Fruit fly (Drosophila melanogaster) whole organism, embryonic: ENCODE data around the gene CG13032.
A peak's percentile ranks its signal among the peaks of the same experiment; 100 is the strongest.

Experiments
- Atf-2 ChIP-seq: fragments of 200-800 bp; sonication (Bioruptor generic); optimal IDR thresholded peaks from 2 replicates; lab custom pipeline; 2016; ENCODE audit warnings: missing biosample characterization, missing genetic modification characterization
- Atf3 ChIP-seq: fragments of 200-800 bp; sonication (Bioruptor generic); optimal IDR thresholded peaks from 3 replicates; lab custom pipeline; 2016; ENCODE audit warnings: missing biosample characterization, missing genetic modification characterization
- Awh ChIP-seq: fragments of 200-800 bp; sonication (Bioruptor generic); IDR thresholded peaks from 2 replicates; pipeline ENCODE4, ENCODE4 v1.3.6; 2022; ENCODE audit warnings: missing biosample characterization, missing genetic modification characterization
- CG10147 ChIP-seq: fragments of 200-800 bp; sonication (Bioruptor generic); optimal IDR thresholded peaks from 2 replicates; lab custom pipeline; 2019; ENCODE audit warnings: missing biosample characterization, mild to moderate bottlenecking, missing genetic modification characterization, moderate library complexity
- CG1602 ChIP-seq: fragments of 200-800 bp; sonication (Bioruptor generic); optimal IDR thresholded peaks from 3 replicates; lab custom pipeline; 2016; ENCODE audit warnings: missing biosample characterization, missing genetic modification characterization
- CG16813 ChIP-seq: fragments of 200-800 bp; sonication (Bioruptor generic); IDR thresholded peaks from 3 replicates; pipeline ENCODE4 v1.3.6; 2022; ENCODE audit warnings: missing biosample characterization, missing genetic modification characterization; ENCODE audit not compliant: partially characterized antibody
- CG17385 ChIP-seq: fragments of 200-800 bp; sonication (Bioruptor generic); optimal IDR thresholded peaks from 3 replicates; lab custom pipeline; 2018; ENCODE audit warnings: missing biosample characterization, mild to moderate bottlenecking, missing genetic modification characterization
- CG2199 ChIP-seq: fragments of 200-800 bp; sonication (Bioruptor generic); IDR thresholded peaks from 3 replicates; pipeline ENCODE4 v1.3.6; 2022; ENCODE audit warnings: missing biosample characterization, missing genetic modification characterization
- CG2889 ChIP-seq: fragments of 200-800 bp; sonication (Bioruptor generic); IDR thresholded peaks from 3 replicates; pipeline ENCODE4 v1.3.6; 2022; ENCODE audit warnings: missing biosample characterization, missing genetic modification characterization
- CG30403 ChIP-seq: fragments of 200-800 bp; sonication (Bioruptor generic); optimal IDR thresholded peaks from 3 replicates; lab custom pipeline; 2016; ENCODE audit warnings: missing biosample characterization, missing genetic modification characterization
- CG4820 ChIP-seq: fragments of 200-800 bp; sonication (Bioruptor generic); optimal IDR thresholded peaks from 3 replicates; lab custom pipeline; 2016; ENCODE audit warnings: missing biosample characterization, missing genetic modification characterization
- CG5180 ChIP-seq: fragments of 200-800 bp; sonication (Bioruptor generic); optimal IDR thresholded peaks from 3 replicates; lab custom pipeline; 2017; ENCODE audit warnings: missing biosample characterization, missing genetic modification characterization, mild to moderate bottlenecking, moderate library complexity, missing genetic modification reagents
- CG5953 ChIP-seq: fragments of 200-800 bp; sonication (Bioruptor generic); IDR thresholded peaks from 2 replicates; pipeline ENCODE4 v1.3.6; 2022; ENCODE audit warnings: missing biosample characterization, missing genetic modification characterization
- Dad ChIP-seq: fragments of 200-800 bp; sonication (Bioruptor generic); optimal IDR thresholded peaks from 3 replicates; lab custom pipeline; 2016; ENCODE audit warnings: missing biosample characterization, missing genetic modification characterization
- Drgx ChIP-seq: fragments of 200-800 bp; sonication (Bioruptor generic); IDR thresholded peaks from 2 replicates; pipeline ENCODE4 v1.3.6; 2022; ENCODE audit warnings: missing biosample characterization, missing genetic modification characterization
- Eip74EF ChIP-seq, 2 experiments: fragments of 200-800 bp in 1 of 2; fragments of >200 bp in 1 of 2; sonication (Bioruptor generic) in 1 of 2; optimal IDR thresholded peaks; 2 replicates each; lab custom pipeline; 2017 to 2019; ENCODE audit warnings: missing biosample characterization in 2 of 2, missing genetic modification characterization in 2 of 2, mild to moderate bottlenecking in 1 of 2, moderate library complexity in 1 of 2
- Hsf ChIP-seq: fragments of 200-800 bp; sonication (Bioruptor generic); optimal IDR thresholded peaks from 3 replicates; lab custom pipeline; 2016; ENCODE audit warnings: missing biosample characterization, missing genetic modification characterization
- Med ChIP-seq: fragments of 200-800 bp; sonication (Bioruptor generic); peaks from one replicate; lab custom pipeline; 2016; ENCODE audit warnings: missing biosample characterization, missing genetic modification characterization, mild to moderate bottlenecking, inconsistent platforms, moderate library complexity
- NfI ChIP-seq: fragments of 200-800 bp; sonication (Bioruptor generic); optimal IDR thresholded peaks from 3 replicates; lab custom pipeline; 2018; ENCODE audit warnings: missing biosample characterization, mild to moderate bottlenecking, missing genetic modification characterization, moderate library complexity
- Pdp1 ChIP-seq, 2 experiments: fragments of 200-800 bp; sonication (Bioruptor generic); optimal IDR thresholded peaks; 3 replicates each; lab custom pipeline; 2016; ENCODE audit warnings: missing biosample characterization in 2 of 2, missing genetic modification characterization in 2 of 2, mild to moderate bottlenecking in 1 of 2, moderate library complexity in 1 of 2
- Ptx1 ChIP-seq: fragments of 200-800 bp; sonication (Bioruptor generic); IDR thresholded peaks from 2 replicates; pipeline ENCODE4 v1.3.6; 2022; ENCODE audit warnings: missing biosample characterization, missing genetic modification characterization
- Rx ChIP-seq: fragments of 200-800 bp; sonication (Bioruptor generic); IDR thresholded peaks from 2 replicates; pipeline ENCODE4 v1.3.6; 2022; ENCODE audit warnings: missing biosample characterization, missing genetic modification characterization
- Sox102F ChIP-seq: fragments of 200-800 bp; sonication (Bioruptor generic); optimal IDR thresholded peaks from 2 replicates; lab custom pipeline; 2018; ENCODE audit warnings: missing biosample characterization, mild to moderate bottlenecking, missing genetic modification characterization, moderate library complexity
- Sry-δ ChIP-seq: fragments of 200-800 bp; sonication (Bioruptor generic); optimal IDR thresholded peaks from 2 replicates; lab custom pipeline; 2016; ENCODE audit warnings: missing biosample characterization, missing genetic modification characterization
- Stat92E ChIP-seq, 3 experiments: fragments of >200 bp in 2 of 3; fragments of 200-800 bp in 1 of 3; sonication (Bioruptor generic) in 1 of 3; optimal IDR thresholded peaks; 2 replicates each; lab custom pipeline; 2017 to 2019; ENCODE audit warnings: missing biosample characterization in 3 of 3, missing genetic modification characterization in 3 of 3, mild to moderate bottlenecking in 1 of 3, moderate library complexity in 1 of 3
- abd-A ChIP-seq: fragments of 200-800 bp; sonication (Bioruptor generic); optimal IDR thresholded peaks from 3 replicates; lab custom pipeline; 2019; ENCODE audit warnings: missing biosample characterization, mild to moderate bottlenecking, missing genetic modification characterization, moderate library complexity
- al ChIP-seq: fragments of 200-800 bp; sonication (Bioruptor generic); IDR thresholded peaks from 2 replicates; pipeline ENCODE4 v1.3.6; 2022; ENCODE audit warnings: missing biosample characterization, missing genetic modification characterization
- ap ChIP-seq: fragments of 200-800 bp; sonication (Bioruptor generic); IDR thresholded peaks from 2 replicates; pipeline ENCODE4 v1.3.6; 2022; ENCODE audit warnings: missing biosample characterization, missing genetic modification characterization
- ara ChIP-seq: fragments of 200-800 bp; sonication (Bioruptor generic); IDR thresholded peaks from 2 replicates; pipeline ENCODE4 v1.3.6; 2022; ENCODE audit warnings: missing biosample characterization, missing genetic modification characterization
- chif ChIP-seq, 2 experiments: fragments of 200-800 bp; sonication (Bioruptor generic); optimal IDR thresholded peaks; 3 replicates each; lab custom pipeline; 2016; ENCODE audit warnings: missing biosample characterization in 2 of 2, missing genetic modification characterization in 2 of 2
- chm ChIP-seq: fragments of 200-800 bp; sonication (Bioruptor generic); IDR thresholded peaks from 2 replicates; pipeline ENCODE4 v1.3.6; 2022; ENCODE audit warnings: missing biosample characterization, missing genetic modification characterization
- ci ChIP-seq: fragments of 200-800 bp; sonication (Bioruptor generic); IDR thresholded peaks from 3 replicates; pipeline ENCODE4 v1.3.6; 2022; ENCODE audit warnings: missing biosample characterization, missing genetic modification characterization
- dpn ChIP-seq, 2 experiments: fragments of 200-800 bp; sonication (Bioruptor generic); optimal IDR thresholded peaks; 3 replicates each; lab custom pipeline; 2016; ENCODE audit warnings: missing biosample characterization in 2 of 2, missing genetic modification characterization in 2 of 2
- eve ChIP-seq, 2 experiments: fragments of >200 bp; optimal IDR thresholded peaks; 2 replicates each; lab custom pipeline; 2017; ENCODE audit warnings: missing biosample characterization in 2 of 2, missing genetic modification characterization in 2 of 2
- ewg ChIP-seq: fragments of 200-800 bp; sonication (Bioruptor generic); optimal IDR thresholded peaks from 3 replicates; lab custom pipeline; 2017; ENCODE audit warnings: mild to moderate bottlenecking, missing biosample characterization, missing genetic modification reagents, missing genetic modification characterization
- gcm ChIP-seq: fragments of 200-800 bp; sonication (Bioruptor generic); optimal IDR thresholded peaks from 2 replicates; lab custom pipeline; 2019; ENCODE audit warnings: missing biosample characterization, mild to moderate bottlenecking, missing genetic modification characterization, moderate library complexity
- gem ChIP-seq: fragments of 200-800 bp; sonication (Bioruptor generic); optimal IDR thresholded peaks from 2 replicates; lab custom pipeline; 2019; ENCODE audit warnings: missing biosample characterization, mild to moderate bottlenecking, missing genetic modification characterization, moderate library complexity
- kah ChIP-seq: fragments of 200-800 bp; sonication (Bioruptor generic); optimal IDR thresholded peaks from 2 replicates; lab custom pipeline; 2018; ENCODE audit warnings: missing biosample characterization, mild to moderate bottlenecking, missing genetic modification characterization
- ken ChIP-seq: fragments of 200-800 bp; sonication (Bioruptor generic); IDR thresholded peaks from 3 replicates; pipeline ENCODE4 v1.3.6; 2022; ENCODE audit warnings: missing biosample characterization, missing genetic modification characterization
- lola ChIP-seq, 3 experiments: fragments of >200 bp in 2 of 3; fragments of 200-800 bp in 1 of 3; sonication (Bioruptor generic) in 1 of 3; optimal IDR thresholded peaks; 2 replicates each; lab custom pipeline; 2017 to 2019; ENCODE audit warnings: missing biosample characterization in 3 of 3, missing genetic modification characterization in 3 of 3, mild to moderate bottlenecking in 1 of 3, moderate library complexity in 1 of 3
- nerfin-1 ChIP-seq: fragments of 200-800 bp; sonication (Bioruptor generic); optimal IDR thresholded peaks from 3 replicates; lab custom pipeline; 2019; ENCODE audit warnings: missing biosample characterization, mild to moderate bottlenecking, missing genetic modification characterization, moderate library complexity
- pb ChIP-seq: fragments of 200-800 bp; sonication (Bioruptor generic); optimal IDR thresholded peaks from 3 replicates; lab custom pipeline; 2016; ENCODE audit warnings: missing biosample characterization, missing genetic modification characterization
- peb ChIP-seq: fragments of 200-800 bp; sonication (Bioruptor generic); IDR thresholded peaks from 2 replicates; pipeline ENCODE4 v1.3.6; 2022; ENCODE audit warnings: missing biosample characterization, missing genetic modification characterization
- pnt ChIP-seq: fragments of 200-800 bp; sonication (Bioruptor generic); optimal IDR thresholded peaks from 3 replicates; lab custom pipeline; 2016; ENCODE audit warnings: missing biosample characterization, missing genetic modification characterization
- pzg ChIP-seq: fragments of 200-800 bp; sonication (Bioruptor generic); optimal IDR thresholded peaks from 3 replicates; lab custom pipeline; 2018; ENCODE audit warnings: missing biosample characterization, mild to moderate bottlenecking, missing genetic modification characterization, moderate library complexity
- sd ChIP-seq: fragments of 200-800 bp; sonication (Bioruptor generic); optimal IDR thresholded peaks from 3 replicates; lab custom pipeline; 2018; ENCODE audit warnings: missing biosample characterization, mild to moderate bottlenecking, missing genetic modification characterization, moderate library complexity
- stwl ChIP-seq: fragments of 200-800 bp; sonication (Bioruptor generic); optimal IDR thresholded peaks from 3 replicates; lab custom pipeline; 2018; ENCODE audit warnings: missing biosample characterization, mild to moderate bottlenecking, missing genetic modification characterization, moderate library complexity
- tio ChIP-seq: fragments of 200-800 bp; sonication (Bioruptor generic); optimal IDR thresholded peaks from 2 replicates; lab custom pipeline; 2017; ENCODE audit warnings: missing biosample characterization, missing genetic modification characterization, inconsistent platforms
- twi ChIP-seq: fragments of 200-800 bp; optimal IDR thresholded peaks from 2 replicates; lab custom pipeline; 2019; ENCODE audit warnings: missing biosample characterization, mild to moderate bottlenecking, missing genetic modification characterization, moderate library complexity

Gene CG13032

DNA sequence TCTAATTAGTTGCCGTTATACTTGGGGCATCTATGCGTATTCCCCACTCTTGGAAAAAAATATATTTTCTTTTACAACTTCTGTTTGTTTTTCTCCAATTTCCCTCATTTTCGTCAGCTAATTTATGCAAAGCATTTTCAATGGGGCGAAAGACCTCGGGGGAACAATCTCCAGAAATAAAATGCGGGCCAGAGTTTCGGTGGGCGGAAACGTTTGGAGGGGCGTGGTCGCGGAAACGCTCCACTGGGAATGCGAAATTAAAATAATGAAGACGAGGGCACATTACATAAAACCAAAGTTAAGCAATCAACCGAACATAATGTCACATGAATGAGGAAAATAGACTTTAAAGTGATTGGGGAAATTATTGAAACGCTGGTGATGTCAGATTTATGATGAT lies 32.7 kb upstream of the CG13032 start:
- TF ChIP-seq Pdp1 (GFP tag; optimal IDR thresholded peaks at IDR 0.05; lab: Kevin White, UChicago) (peak in 1 of 2 experiments; percentile 20), sd (tag; lab: Kevin White, UChicago) (peak; percentile 27), gcm (GFP tag; lab: Kevin White, UChicago) (peak; percentile 52), pzg (no peak), Stat92E (GFP tag; optimal IDR thresholded peaks at IDR 0.05; lab: Kevin White, UChicago) (no peak), Med (GFP tag; lab: Kevin White, UChicago) (peak; percentile 31), lola (GFP tag; optimal IDR thresholded peaks at IDR 0.05; lab: Kevin White, UChicago) (no peak), abd-A (peak; percentile 51), NfI (GFP tag; lab: Kevin White, UChicago) (no peak), ewg (GFP tag; lab: Kevin White, UChicago) (no peak), CG16813 (no peak), CG2199 (GFP tag; lab: Robert Waterston, UW) (0 out of 3 replicates have a peak, but pooled peaks have one; percentile 14), Dad (no peak), Rx (no peak), CG2889 (no peak)
- TF ChIP-seq, all 482 proteins: peak for 6

DNA sequence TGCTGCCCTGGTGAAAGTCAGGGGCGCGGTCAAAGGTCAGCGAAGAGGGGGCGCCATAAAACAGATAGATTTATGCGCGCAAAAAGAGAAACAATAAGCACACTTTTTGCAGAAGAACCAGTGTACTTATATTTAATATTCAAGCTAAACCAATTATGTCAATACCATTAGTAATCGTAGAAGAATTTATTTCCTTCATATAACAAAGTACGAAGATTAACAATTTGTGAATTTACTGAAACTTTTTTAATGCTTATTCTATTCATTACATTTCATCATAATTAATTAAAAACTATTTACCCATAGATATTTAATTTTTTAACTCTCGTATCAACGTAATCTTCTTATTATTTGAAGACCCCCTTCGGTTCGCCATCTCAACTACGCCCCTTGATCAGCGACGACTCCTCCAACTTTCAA lies 31.7 kb upstream of the CG13032 start:
- TF ChIP-seq pnt (GFP tag; lab: Kevin White, UChicago) (peak; percentile 30), nerfin-1 (tag; lab: Kevin White, UChicago) (peak; percentile 70), tio (peak; percentile 53), gem (tag; lab: Kevin White, UChicago) (peak; percentile 80), twi (tag; lab: Kevin White, UChicago) (peak; percentile 28), Eip74EF (GFP tag; optimal IDR thresholded peaks at IDR 0.05; lab: Kevin White, UChicago) (peak in 1 of 2 experiments; percentile 69), eve (GFP tag; optimal IDR thresholded peaks at IDR 0.05; lab: Kevin White, UChicago) (peak in 1 of 2 experiments; percentile 84), ewg (GFP tag; lab: Kevin White, UChicago) (peak; percentile 69), chif (GFP tag; optimal IDR thresholded peaks at IDR 0.05; lab: Kevin White, UChicago) (peak; percentile 33 to 66), ap (GFP tag; lab: Robert Waterston, UW) (0 out of 2 replicates have a peak, but pooled peaks have one; percentile 29), CG4820 (peak; percentile 48), al (GFP tag; lab: Robert Waterston, UW) (no peak), Atf-2 (GFP tag; lab: Kevin White, UChicago) (peak; percentile 13), Sry-δ (GFP tag; lab: Kevin White, UChicago) (no peak), peb (GFP tag; lab: Robert Waterston, UW) (0 out of 2 replicates have a peak, but pooled peaks have one; percentile 39), Drgx (GFP tag; lab: Robert Waterston, UW) (peak; percentile 16; the same call in 1 of the 2 replicates), gcm (GFP tag; lab: Kevin White, UChicago) (peak; percentile 4), Sox102F (GFP tag; lab: Kevin White, UChicago) (peak; percentile 82), Ptx1 (GFP tag; lab: Robert Waterston, UW) (peak; percentile 53), Atf3 (no peak), pb (GFP tag; lab: Kevin White, UChicago) (no peak), CG5180 (peak; percentile 57), dpn (GFP tag; optimal IDR thresholded peaks at IDR 0.05; lab: Kevin White, UChicago) (peak in 1 of 2 experiments; percentile 42), Awh (GFP tag; lab: Robert Waterston, UW) (no peak), CG1602 (GFP tag; lab: Kevin White, UChicago) (peak; percentile 66), CG10147 (peak; percentile 2), ara (peak; percentile 64; the same call in 1 of the 2 replicates), CG5953 (GFP tag; lab: Robert Waterston, UW) (no peak), CG30403 (peak; percentile 81), kah (peak; percentile 9), CG17385 (GFP tag; lab: Kevin White, UChicago) (peak; percentile 48), ken (GFP tag; lab: Robert Waterston, UW) (peak; percentile 27; the same call in 2 of the 3 replicates), ci (GFP tag; lab: Robert Waterston, UW) (peak; percentile 49; the same call in 1 of the 3 replicates), chm (GFP tag; lab: Robert Waterston, UW) (no peak), stwl (tag; lab: Kevin White, UChicago) (no peak), Hsf (GFP tag; lab: Kevin White, UChicago) (peak; percentile 16)
